Worm (Caenorhabditis elegans) whole organism, L4 larva: ENCODE measurements around the gene fipr-4.

Experiments used
- ama-1 ChIP-seq: fragments of 150-350 bp; optimal IDR thresholded peaks from 2 replicates; lab custom pipeline; 2014; ENCODE audit warnings: inconsistent platforms, mixed read lengths
- ceh-28 ChIP-seq: fragments of 150-350 bp; optimal IDR thresholded peaks from 2 replicates; lab custom pipeline; 2014; ENCODE audit warnings: missing biosample characterization, missing genetic modification reagents, missing genetic modification characterization

DNA sequence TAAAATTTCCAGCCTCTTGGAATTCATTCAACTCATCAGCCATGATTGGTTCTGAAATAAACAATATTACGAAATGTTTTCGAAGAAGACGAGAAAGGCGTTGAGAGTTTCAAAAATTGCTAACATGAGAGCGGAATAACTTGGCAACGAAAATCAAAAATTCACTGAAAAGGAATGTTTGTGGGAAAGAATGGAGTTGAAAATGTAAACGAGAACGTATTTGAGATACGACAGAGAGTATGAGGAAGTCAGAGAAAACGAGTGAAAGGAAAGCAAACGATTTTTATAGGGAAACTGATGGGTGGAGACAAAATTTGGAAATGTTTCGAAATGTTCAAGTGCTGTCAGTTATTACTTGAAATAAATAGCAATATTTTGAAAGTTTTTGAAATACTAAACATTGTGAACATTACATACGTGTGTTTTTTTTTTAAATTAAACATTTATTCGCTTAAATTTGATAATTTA, 26.8 kb upstream of the fipr-4 start, which contains the start of gene rop-1:
- TF ChIP-seq ama-1 (lab: Kevin White, UChicago) (peak; percentile 59), ceh-28 (tag; lab: Kevin White, UChicago) (no peak)
